ENCODE assay signal across 1 worm cellular context in genomic region chrV:9254012-9254696, ce11.
TF ChIP-seq lines count a peak whose summit lies in the region.

Gene F07C3.9, minus strand, starts transcription at chrV:9254646.

TF ChIP-seq in whole organism, L1 larva, 84 proteins besides CTCF, POLR2A, EP300 and RAD21 (continued from another document):
- TF ChIP-seq hlh-17 (GFP tag; optimal IDR thresholded peaks at IDR 0.05; lab: Kevin White, UChicago; ENCODE audit: borderline replicate concordance): no peak
